Worm (Caenorhabditis elegans) whole organism, mixed stage, embryonic: ENCODE data around the gene fbxb-77.

ENCODE experiments used
- M03D4.4 ChIP-seq: sonication (generic microtip); optimal IDR thresholded peaks from 2 replicates; lab custom pipeline; 2017; ENCODE audit warnings: mild to moderate bottlenecking, missing genetic modification characterization, missing compliant biosample characterization
- bed-3 ChIP-seq: fragments of 200-800 bp; sonication (Bioruptor generic); optimal IDR thresholded peaks from 3 replicates; lab custom pipeline; 2018; ENCODE audit warnings: mild to moderate bottlenecking, missing genetic modification characterization, moderate library complexity, missing compliant biosample characterization
- blmp-1 ChIP-seq: fragments of 150-350 bp; optimal IDR thresholded peaks from 2 replicates; lab custom pipeline; 2014; ENCODE audit warnings: missing biosample characterization, missing genetic modification characterization
- ceh-39 ChIP-seq: fragments of 150-350 bp; optimal IDR thresholded peaks from 2 replicates; lab custom pipeline; 2014; ENCODE audit warnings: missing biosample characterization, missing genetic modification characterization
- ceh-43 ChIP-seq: fragments of 200-800 bp; sonication (Bioruptor generic); optimal IDR thresholded peaks from 2 replicates; lab custom pipeline; 2018; ENCODE audit warnings: mild to moderate bottlenecking, missing genetic modification characterization, moderate library complexity, missing compliant biosample characterization
- ceh-83 ChIP-seq: fragments of 200-800 bp; sonication (Bioruptor generic); optimal IDR thresholded peaks from 2 replicates; lab custom pipeline; 2018; ENCODE audit warnings: mild to moderate bottlenecking, missing genetic modification characterization, missing compliant biosample characterization
- ces-1 ChIP-seq: fragments of 150-350 bp; optimal IDR thresholded peaks from 2 replicates; lab custom pipeline; 2014; ENCODE audit warnings: missing biosample characterization, missing genetic modification reagents, missing genetic modification characterization
- cnd-1 ChIP-seq: fragments of 200-800 bp; sonication (Bioruptor generic); optimal IDR thresholded peaks from 2 replicates; lab custom pipeline; 2018; ENCODE audit warnings: mild to moderate bottlenecking, missing genetic modification characterization, missing compliant biosample characterization
- drap-1 ChIP-seq: fragments of 200-800 bp; sonication (Bioruptor generic); optimal IDR thresholded peaks from 3 replicates; lab custom pipeline; 2018; ENCODE audit warnings: mild to moderate bottlenecking, missing genetic modification characterization, missing compliant biosample characterization
- elt-1 ChIP-seq: sonication (generic microtip); optimal IDR thresholded peaks from 2 replicates; lab custom pipeline; 2017; ENCODE audit warnings: missing genetic modification characterization, mild to moderate bottlenecking, missing compliant biosample characterization, antibody characterized with exemption, moderate library complexity, borderline replicate concordance; ENCODE audit not compliant: insufficient read depth
- elt-3 ChIP-seq: fragments of 150-350 bp; optimal IDR thresholded peaks from 2 replicates; lab custom pipeline; 2014; ENCODE audit warnings: missing biosample characterization, missing genetic modification characterization
- flh-1 ChIP-seq: fragments of 200-800 bp; sonication (Bioruptor generic); optimal IDR thresholded peaks from 2 replicates; lab custom pipeline; 2018; ENCODE audit warnings: mild to moderate bottlenecking, missing genetic modification characterization, moderate library complexity, missing compliant biosample characterization
- ham-2 ChIP-seq: fragments of 200-800 bp; sonication (Bioruptor generic); optimal IDR thresholded peaks from 2 replicates; lab custom pipeline; 2018; ENCODE audit warnings: mild to moderate bottlenecking, missing genetic modification characterization, missing compliant biosample characterization
- hlh-1 ChIP-seq: fragments of 150-350 bp; optimal IDR thresholded peaks from 2 replicates; lab custom pipeline; 2014; ENCODE audit warnings: missing biosample characterization, missing genetic modification reagents, missing genetic modification characterization
- lin-13 ChIP-seq: fragments of 150-350 bp; optimal IDR thresholded peaks from 2 replicates; lab custom pipeline; 2014; ENCODE audit warnings: missing biosample characterization, missing genetic modification characterization
- lin-32 ChIP-seq: fragments of 200-800 bp; sonication (Bioruptor generic); optimal IDR thresholded peaks from 2 replicates; lab custom pipeline; 2018; ENCODE audit warnings: mild to moderate bottlenecking, missing genetic modification characterization, missing compliant biosample characterization
- lsy-2 ChIP-seq: fragments of 150-350 bp; optimal IDR thresholded peaks from 2 replicates; lab custom pipeline; 2014; ENCODE audit warnings: missing biosample characterization, missing genetic modification characterization
- mab-5 ChIP-seq: fragments of 150-350 bp; optimal IDR thresholded peaks from 2 replicates; lab custom pipeline; 2014; ENCODE audit warnings: missing biosample characterization, missing genetic modification characterization
- mep-1 ChIP-seq: fragments of 150-350 bp; optimal IDR thresholded peaks from 2 replicates; lab custom pipeline; 2017; ENCODE audit warnings: missing biosample characterization, missing genetic modification reagents, missing genetic modification characterization, inconsistent platforms
- nhr-12 ChIP-seq: fragments of 150-350 bp; optimal IDR thresholded peaks from 2 replicates; lab custom pipeline; 2014; ENCODE audit warnings: missing biosample characterization, missing genetic modification characterization
- nhr-2 ChIP-seq: fragments of 150-350 bp; optimal IDR thresholded peaks from 2 replicates; lab custom pipeline; 2014; ENCODE audit warnings: missing biosample characterization, missing genetic modification characterization
- nhr-237 ChIP-seq: fragments of 150-350 bp; optimal IDR thresholded peaks from 2 replicates; lab custom pipeline; 2014; ENCODE audit warnings: missing biosample characterization, missing genetic modification characterization
- nhr-28 ChIP-seq: fragments of 150-350 bp; optimal IDR thresholded peaks from 2 replicates; lab custom pipeline; 2014; ENCODE audit warnings: missing biosample characterization, missing genetic modification characterization
- nhr-76 ChIP-seq: sonication (generic microtip); optimal IDR thresholded peaks from 2 replicates; lab custom pipeline; 2017; ENCODE audit warnings: missing biosample characterization, missing genetic modification characterization
- pha-4 ChIP-seq: fragments of 150-350 bp; optimal IDR thresholded peaks from 2 replicates; lab custom pipeline; 2018; ENCODE audit warnings: missing biosample characterization, missing genetic modification reagents, missing genetic modification characterization
- sem-2 ChIP-seq: fragments of 200-800 bp; sonication (Bioruptor generic); optimal IDR thresholded peaks from 2 replicates; lab custom pipeline; 2018; ENCODE audit warnings: mild to moderate bottlenecking, missing genetic modification characterization, missing compliant biosample characterization
- snpc-4 ChIP-seq: fragments of 150-350 bp; optimal IDR thresholded peaks from 2 replicates; lab custom pipeline; 2014; ENCODE audit warnings: missing biosample characterization, missing genetic modification characterization
- sptf-1 ChIP-seq: sonication (generic microtip); optimal IDR thresholded peaks from 2 replicates; lab custom pipeline; 2017; ENCODE audit warnings: mild to moderate bottlenecking, missing genetic modification characterization, moderate library complexity, missing compliant biosample characterization
- tbx-8 ChIP-seq: fragments of 200-800 bp; sonication (Bioruptor generic); optimal IDR thresholded peaks from 2 replicates; lab custom pipeline; 2018; ENCODE audit warnings: mild to moderate bottlenecking, missing genetic modification characterization, moderate library complexity, missing compliant biosample characterization
- unc-120 ChIP-seq: sonication (generic microtip); optimal IDR thresholded peaks from 2 replicates; lab custom pipeline; 2017; ENCODE audit warnings: missing genetic modification characterization, missing compliant biosample characterization; ENCODE audit not compliant: poor library complexity, severe bottlenecking
- unc-62 ChIP-seq: fragments of 150-350 bp; optimal IDR thresholded peaks from 2 replicates; lab custom pipeline; 2014; ENCODE audit warnings: missing biosample characterization, missing genetic modification reagents, missing genetic modification characterization
- zip-8 ChIP-seq: fragments of 150-350 bp; optimal IDR thresholded peaks from 2 replicates; lab custom pipeline; 2014; ENCODE audit warnings: missing biosample characterization, missing genetic modification characterization
- ztf-11 ChIP-seq: fragments of 150-350 bp; optimal IDR thresholded peaks from 2 replicates; lab custom pipeline; 2014; ENCODE audit warnings: missing biosample characterization, missing genetic modification characterization

Gene fbxb-77

ce11 chrIV:4744167-4744566 lies 11.8 kb downstream of the fbxb-77 start, which contains the start of gene hoe-1:
hoe-1 (minus strand) TSS chrIV:4744267.
- no peak for TF ChIP-seq flh-1 (GFP tag; lab: Kevin White, UChicago)
- no peak for TF ChIP-seq unc-120 (tag; lab: Kevin White, UChicago)
- TF ChIP-seq nhr-76: no peak
- TF ChIP-seq unc-62 (GFP tag; lab: Kevin White, UChicago): no peak
- TF ChIP-seq M03D4.4: no peak
- TF ChIP-seq hlh-1: no peak
- TF ChIP-seq ceh-39 (tag; lab: Kevin White, UChicago): no peak
- no peak for TF ChIP-seq snpc-4 (tag; lab: Kevin White, UChicago)

ce11 chrIV:4742480-4742879 lies 13.5 kb downstream of the fbxb-77 start:
- no peak for TF ChIP-seq lin-32
- TF ChIP-seq M03D4.4: no peak
- TF ChIP-seq cnd-1 (tag; lab: Kevin White, UChicago): no peak
- TF ChIP-seq elt-3 (tag; lab: Kevin White, UChicago): no peak
- TF ChIP-seq tbx-8 (GFP tag; lab: Kevin White, UChicago): no peak
- TF ChIP-seq hlh-1: no peak
- no peak for TF ChIP-seq ces-1 (GFP tag; lab: Kevin White, UChicago)
- no peak for TF ChIP-seq nhr-237
- TF ChIP-seq mep-1 (tag; lab: Kevin White, UChicago): no peak
- TF ChIP-seq nhr-28: no peak
- no peak for TF ChIP-seq blmp-1 (tag; lab: Kevin White, UChicago)
- no peak for TF ChIP-seq pha-4 (tag; lab: Kevin White, UChicago)
- TF ChIP-seq flh-1 (GFP tag; lab: Kevin White, UChicago): no peak
- no peak for TF ChIP-seq ceh-43 (GFP tag; lab: Kevin White, UChicago)
- no peak for TF ChIP-seq lin-13 (tag; lab: Kevin White, UChicago)
- no peak for TF ChIP-seq lsy-2 (tag; lab: Kevin White, UChicago)
- no peak for TF ChIP-seq bed-3 (GFP tag; lab: Kevin White, UChicago)
- TF ChIP-seq sptf-1: no peak
- no peak for TF ChIP-seq zip-8 (tag; lab: Kevin White, UChicago)
- no peak for TF ChIP-seq mab-5

- TF ChIP-seq ceh-83 (no peak), nhr-237 (no peak), mab-5 (no peak), nhr-2 (tag; lab: Kevin White, UChicago) (no peak), ham-2 (GFP tag; lab: Kevin White, UChicago) (no peak), zip-8 (tag; lab: Kevin White, UChicago) (no peak), ceh-43 (GFP tag; lab: Kevin White, UChicago) (no peak), nhr-28 (no peak)
Observed at ce11 chrIV:4737258-4737657, 18.7 kb downstream of the fbxb-77 start, which contains the start of gene fbxb-78. fbxb-78 (plus strand) TSS chrIV:4737558.

ce11 chrIV:4727935-4728334 lies 28.0 kb downstream of the fbxb-77 start:
- TF ChIP-seq cnd-1 (tag; lab: Kevin White, UChicago) (peak; percentile 10), lsy-2 (tag; lab: Kevin White, UChicago) (peak; percentile 94), ces-1 (GFP tag; lab: Kevin White, UChicago) (peak; percentile 36), sptf-1 (peak; percentile 67), nhr-237 (peak; percentile 51), drap-1 (GFP tag; lab: Kevin White, UChicago) (peak; percentile 53), ham-2 (GFP tag; lab: Kevin White, UChicago) (peak; percentile 16)
- TF ChIP-seq, all 35 proteins: peak for 7; not testable (repeated sequence) for 28

ce11 chrIV:4725478-4725920 lies 30.5 kb downstream of the fbxb-77 start:
- TF ChIP-seq M03D4.4 (peak; percentile 21), nhr-237 (peak; percentile 77), cnd-1 (tag; lab: Kevin White, UChicago) (peak; percentile 12), sptf-1 (peak; percentile 44), unc-120 (tag; lab: Kevin White, UChicago) (peak; percentile 5), ces-1 (GFP tag; lab: Kevin White, UChicago) (peak; percentile 48), mep-1 (tag; lab: Kevin White, UChicago) (peak; percentile 2), lsy-2 (tag; lab: Kevin White, UChicago) (peak; percentile 94)

ce11 chrIV:4724562-4724961 lies 31.4 kb downstream of the fbxb-77 start, which contains the start of gene K08F11.1:
K08F11.1 (plus strand) TSS chrIV:4724862.
- no peak for TF ChIP-seq ceh-39 (tag; lab: Kevin White, UChicago)
- TF ChIP-seq ztf-11 (tag; lab: Kevin White, UChicago): no peak
- no peak for TF ChIP-seq sem-2
- no peak for TF ChIP-seq ceh-43 (GFP tag; lab: Kevin White, UChicago)
- TF ChIP-seq ces-1 (GFP tag; lab: Kevin White, UChicago): no peak
- no peak for TF ChIP-seq lin-32
- no peak for TF ChIP-seq drap-1 (GFP tag; lab: Kevin White, UChicago)
- no peak for TF ChIP-seq nhr-237
- TF ChIP-seq ceh-83: no peak
- TF ChIP-seq flh-1 (GFP tag; lab: Kevin White, UChicago): no peak
- TF ChIP-seq unc-120 (tag; lab: Kevin White, UChicago): no peak
- no peak for TF ChIP-seq unc-62 (GFP tag; lab: Kevin White, UChicago)
- no peak for TF ChIP-seq elt-1 (tag; lab: Kevin White, UChicago)
- no peak for TF ChIP-seq lin-13 (tag; lab: Kevin White, UChicago)
- no peak for TF ChIP-seq nhr-12 (tag; lab: Kevin White, UChicago)
